Fruit fly (Drosophila melanogaster): Measurements from ENCODE around the gene r-cup.

dm6 chrX:21054963-21055480, 29.3 kb upstream of the r-cup start:
- no peak for TF ChIP-seq Vsx2 (GFP tag; optimal IDR thresholded peaks at IDR 0.05; ENCODE audit: partially characterized antibody)
- no peak for TF ChIP-seq CG9705 (GFP tag; optimal IDR thresholded peaks at IDR 0.05)
- TF ChIP-seq lola (GFP tag; optimal IDR thresholded peaks at IDR 0.05): no peak
- TF ChIP-seq Abd-B (GFP tag; optimal IDR thresholded peaks at IDR 0.05): no peak
- TF ChIP-seq fru (GFP tag; optimal IDR thresholded peaks at IDR 0.05): no peak
- no peak for TF ChIP-seq CrebA (GFP tag; optimal IDR thresholded peaks at IDR 0.05; ENCODE audit: borderline replicate concordance)
- TF ChIP-seq Rel (GFP tag; optimal IDR thresholded peaks at IDR 0.05): no peak
- peak; percentile 64 for TF ChIP-seq Rel (tag; optimal IDR thresholded peaks at IDR 0.05)
- peak; percentile 60 for TF ChIP-seq psq (GFP tag; optimal IDR thresholded peaks at IDR 0.05)
- no peak for TF ChIP-seq dmrt93B (GFP tag; optimal IDR thresholded peaks at IDR 0.05)
- TF ChIP-seq CG32264 (GFP tag; optimal IDR thresholded peaks at IDR 0.05): no peak
- no peak for TF ChIP-seq OdsH (GFP tag; optimal IDR thresholded peaks at IDR 0.05)
- peak; percentile 3 for TF ChIP-seq HLH106 (tag; optimal IDR thresholded peaks at IDR 0.05)
- no peak for TF ChIP-seq Dfd (GFP tag; optimal IDR thresholded peaks at IDR 0.05)
- TF ChIP-seq sage (GFP tag; optimal IDR thresholded peaks at IDR 0.05): no peak
